Fruit fly (Drosophila melanogaster) whole organism, pupa: ENCODE results near the gene CG33110.

Experiments used
- CG8159 ChIP-seq: fragments of 200-800 bp; sonication (Bioruptor generic); optimal IDR thresholded peaks from 3 replicates; lab custom pipeline; 2018; ENCODE audit warnings: missing biosample characterization, mild to moderate bottlenecking, missing genetic modification characterization, moderate library complexity
- fd96Ca ChIP-seq: fragments of 200-800 bp; sonication (Bioruptor generic); IDR thresholded peaks from 3 replicates; pipeline ENCODE4 v1.3.6; 2022; ENCODE audit warnings: missing biosample characterization, missing genetic modification characterization

DNA sequence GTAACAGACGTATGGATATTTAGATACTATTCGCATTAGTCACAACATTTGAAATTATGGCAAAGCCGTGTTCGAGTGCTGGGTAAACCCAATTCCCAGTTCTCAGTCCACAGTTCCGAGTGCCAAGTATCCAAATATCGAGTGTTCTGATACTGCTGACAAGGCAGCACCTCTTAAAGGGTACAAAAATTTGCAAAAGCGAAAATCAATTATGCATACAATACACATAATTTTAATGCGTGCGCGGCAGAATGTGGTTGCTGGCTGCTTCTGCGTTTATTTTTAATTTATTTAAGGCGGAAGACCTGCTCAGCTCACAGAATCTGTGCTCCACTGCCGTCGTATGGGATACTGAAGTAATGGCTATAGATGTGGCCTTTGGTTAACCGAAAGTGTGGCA lies 17.3 kb upstream of the CG33110 start:
- TF ChIP-seq CG8159 (tag; lab: Kevin White, UChicago), result no peak
- no peak for TF ChIP-seq fd96Ca (GFP tag; lab: Robert Waterston, UW)
